Fruit fly (Drosophila melanogaster) whole organism, wandering third instar larva: ENCODE measurements around the gene ssh.

ENCODE experiments used
- Abd-B ChIP-seq: fragments of >200 bp; optimal IDR thresholded peaks from 2 replicates; lab custom pipeline; 2017; ENCODE audit warnings: missing biosample characterization, missing genetic modification characterization
- Jra ChIP-seq: sonication (Bioruptor generic); optimal IDR thresholded peaks from 2 replicates; lab custom pipeline; 2016; ENCODE audit warnings: missing biosample characterization, missing genetic modification characterization
- Myc ChIP-seq: fragments of >200 bp; optimal IDR thresholded peaks from 2 replicates; lab custom pipeline; 2017
- fru ChIP-seq: fragments of 200-800 bp; sonication (Bioruptor generic); optimal IDR thresholded peaks from 3 replicates; lab custom pipeline; 2016; ENCODE audit warnings: missing biosample characterization, mild to moderate bottlenecking, missing genetic modification characterization
- pan ChIP-seq: fragments of >200 bp; optimal IDR thresholded peaks from 2 replicates; lab custom pipeline; 2017

DNA sequence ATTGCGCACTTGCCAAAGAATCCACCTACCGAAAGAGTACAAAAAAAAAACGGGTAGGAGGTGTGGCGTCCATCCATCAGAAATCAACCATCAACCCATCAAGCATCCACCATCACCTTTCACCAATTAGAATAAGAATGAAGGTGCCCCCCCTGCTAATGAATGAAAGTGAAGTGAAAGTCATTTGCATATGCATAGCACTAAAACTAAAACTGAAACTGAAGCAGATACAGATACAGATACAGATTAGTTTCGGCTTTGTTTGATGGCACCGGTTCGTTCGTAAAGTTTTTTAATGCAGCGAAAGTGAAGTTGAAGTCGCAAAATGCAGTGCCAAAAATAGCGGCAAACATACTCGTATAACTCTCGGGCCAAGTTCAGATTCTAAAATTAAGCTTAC is 23.3 kb upstream of the ssh start:
- TF ChIP-seq fru (GFP tag; lab: Kevin White, UChicago) (no peak), Jra (GFP tag; lab: Kevin White, UChicago) (no peak), pan (lab: Kevin White, UChicago) (no peak), Myc (lab: Kevin White, UChicago) (no peak), Abd-B (GFP tag; lab: Kevin White, UChicago) (no peak)
